Worm (Caenorhabditis elegans) whole organism, L1 larva: Measurements from ENCODE around the gene Y47D3A.21.

Source experiments
- F16B12.6 ChIP-seq: fragments of 150-350 bp; optimal IDR thresholded peaks from 2 replicates; lab custom pipeline; 2014; ENCODE audit warnings: missing biosample characterization, missing genetic modification characterization
- Y116A8C.19 ChIP-seq: sonication (generic microtip); optimal IDR thresholded peaks from 2 replicates; lab custom pipeline; 2016; ENCODE audit warnings: missing compliant biosample characterization, missing genetic modification characterization, borderline replicate concordance
- aly-2 ChIP-seq: fragments of 150-350 bp; optimal IDR thresholded peaks from 2 replicates; lab custom pipeline; 2014; ENCODE audit warnings: missing biosample characterization, missing genetic modification characterization
- ama-1 ChIP-seq: fragments of 150-350 bp; optimal IDR thresholded peaks from 2 replicates; lab custom pipeline; 2014
- blmp-1 ChIP-seq: fragments of 150-350 bp; optimal IDR thresholded peaks from 2 replicates; lab custom pipeline; 2014; ENCODE audit warnings: missing biosample characterization, missing genetic modification characterization
- ceh-63 ChIP-seq: fragments of 200-800 bp; sonication (Bioruptor generic); optimal IDR thresholded peaks from 2 replicates; lab custom pipeline; 2018; ENCODE audit warnings: mild to moderate bottlenecking, missing genetic modification characterization, missing compliant biosample characterization
- ceh-90 ChIP-seq: sonication (generic microtip); optimal IDR thresholded peaks from 2 replicates; lab custom pipeline; 2016; ENCODE audit warnings: missing genetic modification characterization, missing compliant biosample characterization
- ces-1 ChIP-seq: fragments of 150-350 bp; optimal IDR thresholded peaks from 2 replicates; lab custom pipeline; 2014; ENCODE audit warnings: missing biosample characterization, missing genetic modification reagents, missing genetic modification characterization
- efl-1 ChIP-seq, 4 experiments: fragments of 150-350 bp; optimal IDR thresholded peaks in 3 of 4; peaks in 1 of 4; 1 replicate in 1 of 4; 2 replicates in 3 of 4; lab custom pipeline; 2014; ENCODE audit warnings: missing biosample characterization in 2 of 4, missing genetic modification characterization in 2 of 4, missing genetic modification reagents in 2 of 4
- efl-3 ChIP-seq: fragments of 200-800 bp; sonication (Bioruptor generic); optimal IDR thresholded peaks from 2 replicates; lab custom pipeline; 2018; ENCODE audit warnings: mild to moderate bottlenecking, missing genetic modification characterization, missing compliant biosample characterization
- ets-5 ChIP-seq: fragments of 200-800 bp; sonication (Bioruptor generic); IDR thresholded peaks from 2 replicates; pipeline ENCODE4 v1.3.6; 2022; ENCODE audit warnings: missing genetic modification characterization, missing compliant biosample characterization
- fkh-10 ChIP-seq: sonication (generic microtip); optimal IDR thresholded peaks from 2 replicates; lab custom pipeline; 2017; ENCODE audit warnings: missing biosample characterization, missing genetic modification reagents, missing genetic modification characterization
- grh-1 ChIP-seq: fragments of 200-800 bp; sonication (Bioruptor generic); IDR thresholded peaks from 2 replicates; pipeline ENCODE4 v1.3.6; 2022; ENCODE audit warnings: missing genetic modification reagents, missing genetic modification characterization, missing compliant biosample characterization
- hlh-17 ChIP-seq: fragments of 200-800 bp; sonication (Bioruptor generic); optimal IDR thresholded peaks from 2 replicates; lab custom pipeline; 2018; ENCODE audit warnings: missing genetic modification characterization, mild to moderate bottlenecking, missing compliant biosample characterization, moderate library complexity, borderline replicate concordance
- hlh-4 ChIP-seq: sonication (generic microtip); optimal IDR thresholded peaks from 2 replicates; lab custom pipeline; 2016; ENCODE audit warnings: mild to moderate bottlenecking, missing genetic modification characterization, missing compliant biosample characterization
- hpl-2 ChIP-seq: fragments of 150-350 bp; optimal IDR thresholded peaks from 2 replicates; lab custom pipeline; 2014; ENCODE audit warnings: missing biosample characterization, missing genetic modification reagents, missing genetic modification characterization
- lin-13 ChIP-seq: fragments of 150-350 bp; optimal IDR thresholded peaks from 2 replicates; lab custom pipeline; 2014; ENCODE audit warnings: missing biosample characterization, missing genetic modification reagents, missing genetic modification characterization
- lin-15B ChIP-seq: fragments of 150-350 bp; sonication (generic microtip); optimal IDR thresholded peaks from 3 replicates; lab custom pipeline; 2014; ENCODE audit warnings: missing biosample characterization, missing genetic modification characterization
- lin-39 ChIP-seq: fragments of 150-350 bp; optimal IDR thresholded peaks from 2 replicates; lab custom pipeline; 2014; ENCODE audit warnings: missing biosample characterization, missing genetic modification reagents, missing genetic modification characterization
- lir-3 ChIP-seq: sonication (generic microtip); optimal IDR thresholded peaks from 2 replicates; lab custom pipeline; 2016; ENCODE audit warnings: mild to moderate bottlenecking, missing genetic modification characterization, moderate library complexity, missing compliant biosample characterization; ENCODE audit not compliant: poor library complexity
- lsy-2 ChIP-seq, 2 experiments: fragments of 150-350 bp; optimal IDR thresholded peaks; 2 replicates each; lab custom pipeline; 2014; ENCODE audit warnings: missing biosample characterization in 2 of 2, missing genetic modification characterization in 2 of 2
- mab-9 ChIP-seq: fragments of 200-800 bp; sonication (Bioruptor generic); IDR thresholded peaks from 2 replicates; pipeline ENCODE4 v1.3.6; 2022; ENCODE audit warnings: missing genetic modification reagents, missing genetic modification characterization, missing compliant biosample characterization
- mdl-1 ChIP-seq, 2 experiments: fragments of 150-350 bp; optimal IDR thresholded peaks; 2 replicates each; lab custom pipeline; 2014 to 2017; ENCODE audit warnings: missing biosample characterization in 2 of 2, missing genetic modification characterization in 2 of 2, inconsistent platforms in 1 of 2
- mep-1 ChIP-seq: fragments of 150-350 bp; optimal IDR thresholded peaks from 2 replicates; lab custom pipeline; 2014; ENCODE audit warnings: missing biosample characterization, missing genetic modification characterization
- nhr-19 ChIP-seq: fragments of 200-800 bp; sonication (Bioruptor generic); conservative IDR thresholded peaks from 2 replicates; pipeline ENCODE4 v1.3.6; 2022; ENCODE audit warnings: missing genetic modification characterization, missing compliant biosample characterization
- nhr-20 ChIP-seq: sonication (generic microtip); optimal IDR thresholded peaks from 2 replicates; lab custom pipeline; 2016; ENCODE audit warnings: mild to moderate bottlenecking, missing genetic modification characterization, missing compliant biosample characterization
- nhr-237 ChIP-seq: fragments of 150-350 bp; optimal IDR thresholded peaks from 2 replicates; lab custom pipeline; 2014; ENCODE audit warnings: missing biosample characterization, missing genetic modification characterization
- nhr-77 ChIP-seq: fragments of 150-350 bp; optimal IDR thresholded peaks from 2 replicates; lab custom pipeline; 2014; ENCODE audit warnings: missing biosample characterization, missing genetic modification characterization
- nhr-84 ChIP-seq: sonication (generic microtip); optimal IDR thresholded peaks from 2 replicates; lab custom pipeline; 2017; ENCODE audit warnings: missing biosample characterization, missing genetic modification characterization
- nhr-85 ChIP-seq: sonication (generic microtip); peaks from one replicate; lab custom pipeline; 2016; ENCODE audit warnings: missing genetic modification characterization, inconsistent platforms, missing compliant biosample characterization
- pax-3 ChIP-seq: fragments of 200-800 bp; sonication (Bioruptor generic); optimal IDR thresholded peaks from 2 replicates; lab custom pipeline; 2018; ENCODE audit warnings: mild to moderate bottlenecking, missing genetic modification characterization, moderate library complexity, missing compliant biosample characterization
- pqm-1 ChIP-seq: sonication (generic microtip); optimal IDR thresholded peaks from 3 replicates; lab custom pipeline; 2017; ENCODE audit warnings: missing biosample characterization, missing genetic modification characterization
- snpc-4 ChIP-seq: fragments of 150-350 bp; optimal IDR thresholded peaks from 2 replicates; lab custom pipeline; 2014; ENCODE audit warnings: missing biosample characterization, missing genetic modification characterization
- sptf-1 ChIP-seq: fragments of 150-350 bp; optimal IDR thresholded peaks from 2 replicates; lab custom pipeline; 2014; ENCODE audit warnings: missing biosample characterization, missing genetic modification characterization
- sup-37 ChIP-seq: fragments of 200-800 bp; sonication (Bioruptor generic); optimal IDR thresholded peaks from 2 replicates; lab custom pipeline; 2018; ENCODE audit warnings: mild to moderate bottlenecking, missing genetic modification characterization, missing compliant biosample characterization
- unc-30 ChIP-seq: sonication (generic microtip); optimal IDR thresholded peaks from 2 replicates; lab custom pipeline; 2017; ENCODE audit warnings: missing biosample characterization, missing genetic modification characterization
- vab-15 ChIP-seq: sonication (generic microtip); optimal IDR thresholded peaks from 2 replicates; lab custom pipeline; 2017; ENCODE audit warnings: missing genotype, mild to moderate bottlenecking, missing genetic modification characterization, missing compliant biosample characterization
- ztf-4 ChIP-seq: fragments of 150-350 bp; optimal IDR thresholded peaks from 2 replicates; lab custom pipeline; 2014; ENCODE audit warnings: missing biosample characterization, missing genetic modification characterization

Gene Y47D3A.21

ce11 chrIII:11236788-11237187 is 41.9 kb downstream of the Y47D3A.21 start, which contains the start of the genes Y47D3A.14 and aakb-2 (continued):
- TF ChIP-seq nhr-85 (tag; lab: Kevin White, UChicago), result peak; percentile 71
- TF ChIP-seq, all 84 proteins: peak for 28

- TF ChIP-seq unc-30 (no peak), nhr-77 (no peak), fkh-10 (peak; percentile 47), ceh-90 (tag; lab: Kevin White, UChicago) (no peak), F16B12.6 (no peak), efl-1 (optimal IDR thresholded peaks at IDR 0.05; lab: Kevin White, UChicago) (no peak), efl-1 (GFP tag; optimal IDR thresholded peaks at IDR 0.05 in 1 of 2; lab: Kevin White, UChicago) (peak in 1 of 2 experiments; percentile 78), hpl-2 (GFP tag; lab: Kevin White, UChicago) (no peak)
Observed at ce11 chrIII:11234742-11235141, 44.0 kb downstream of the Y47D3A.21 start, which contains the start of gene Y47D3A.34. TSS of gene Y47D3A.34 (minus strand) at chrIII:11234861.

- no peak for TF ChIP-seq Y116A8C.19
- no peak for TF ChIP-seq snpc-4 (tag; lab: Kevin White, UChicago)
- TF ChIP-seq vab-15, result no peak
- no peak for TF ChIP-seq hlh-4 (tag; lab: Kevin White, UChicago)
- no peak for TF ChIP-seq lin-13
- TF ChIP-seq sptf-1, result no peak
- TF ChIP-seq ztf-4 (tag; lab: Kevin White, UChicago), result no peak
- TF ChIP-seq unc-30, result no peak
- TF ChIP-seq ets-5 (GFP tag; lab: Robert Waterston, UW), result no peak
- no peak for TF ChIP-seq ces-1 (GFP tag; lab: Kevin White, UChicago)
- TF ChIP-seq lin-39, result no peak
- no peak for TF ChIP-seq mdl-1 (tag; optimal IDR thresholded peaks at IDR 0.05; lab: Kevin White, UChicago)
- no peak for TF ChIP-seq grh-1
- TF ChIP-seq sup-37 (GFP tag; lab: Kevin White, UChicago), result no peak
- no peak for TF ChIP-seq efl-3 (GFP tag; lab: Kevin White, UChicago)
- TF ChIP-seq nhr-19 (GFP tag; lab: Robert Waterston, UW), result no peak
- TF ChIP-seq nhr-20, result no peak
- TF ChIP-seq mab-9 (GFP tag; lab: Robert Waterston, UW), result no peak
- no peak for TF ChIP-seq ama-1 (lab: Kevin White, UChicago)
- TF ChIP-seq pqm-1, result no peak
- TF ChIP-seq, all 84 proteins: peak for 0
Observed at ce11 chrIII:11231969-11232368, 46.7 kb downstream of the Y47D3A.21 start, which contains the start of gene elo-8. TSS of gene elo-8 (minus strand) at chrIII:11232069.

- TF ChIP-seq hlh-4 (tag; lab: Kevin White, UChicago) (no peak), ztf-4 (tag; lab: Kevin White, UChicago) (no peak), ceh-63 (no peak), mep-1 (tag; lab: Kevin White, UChicago) (no peak), lin-15B (tag; lab: Kevin White, UChicago) (no peak), aly-2 (tag; lab: Kevin White, UChicago) (no peak), nhr-84 (tag; lab: Kevin White, UChicago) (no peak), blmp-1 (tag; lab: Kevin White, UChicago) (no peak), hlh-17 (no peak), nhr-237 (no peak), efl-3 (GFP tag; lab: Kevin White, UChicago) (no peak), lir-3 (tag; lab: Kevin White, UChicago) (no peak), pax-3 (tag; lab: Kevin White, UChicago) (no peak), lsy-2 (tag; optimal IDR thresholded peaks at IDR 0.05; lab: Kevin White, UChicago) (no peak)
Observed at ce11 chrIII:11231408-11231807, 47.3 kb downstream of the Y47D3A.21 start.
